Fruit fly (Drosophila melanogaster) whole organism, embryonic: ENCODE data around the gene CG4461.

ENCODE experiments used
- BtbVII ChIP-seq: fragments of 200-800 bp; sonication (Bioruptor generic); optimal IDR thresholded peaks from 3 replicates; lab custom pipeline; 2017; ENCODE audit warnings: missing biosample characterization, mild to moderate bottlenecking, missing genetic modification characterization
- CG10267 ChIP-seq: fragments of 200-800 bp; sonication (Bioruptor generic); optimal IDR thresholded peaks from 2 replicates; lab custom pipeline; 2018; ENCODE audit warnings: missing biosample characterization, mild to moderate bottlenecking, missing genetic modification characterization, moderate library complexity
- CG11398 ChIP-seq: fragments of 200-800 bp; sonication (Bioruptor generic); optimal IDR thresholded peaks from 2 replicates; lab custom pipeline; 2016; ENCODE audit warnings: missing biosample characterization, missing genetic modification characterization
- CG11456 ChIP-seq: fragments of 200-800 bp; sonication (Bioruptor generic); IDR thresholded peaks from 3 replicates; pipeline ENCODE4 v1.3.6; 2022; ENCODE audit warnings: missing biosample characterization, missing genetic modification characterization
- CG15696 ChIP-seq: fragments of 200-800 bp; sonication (Bioruptor generic); optimal IDR thresholded peaks from 2 replicates; lab custom pipeline; 2019; ENCODE audit warnings: missing biosample characterization, mild to moderate bottlenecking, missing genetic modification characterization, moderate library complexity
- CG1602 ChIP-seq: fragments of 200-800 bp; sonication (Bioruptor generic); optimal IDR thresholded peaks from 3 replicates; lab custom pipeline; 2016; ENCODE audit warnings: missing biosample characterization, missing genetic modification characterization
- CG1792 ChIP-seq: fragments of 200-800 bp; sonication (Bioruptor generic); optimal IDR thresholded peaks from 2 replicates; lab custom pipeline; 2016; ENCODE audit warnings: missing biosample characterization, missing genetic modification characterization
- CG18599 ChIP-seq: fragments of 200-800 bp; sonication (Bioruptor generic); optimal IDR thresholded peaks from 3 replicates; lab custom pipeline; 2017; ENCODE audit warnings: missing biosample characterization, missing genetic modification characterization, mild to moderate bottlenecking, moderate library complexity, missing genetic modification reagents
- CG30020 ChIP-seq: fragments of 200-800 bp; optimal IDR thresholded peaks from 2 replicates; lab custom pipeline; 2019; ENCODE audit warnings: missing biosample characterization, mild to moderate bottlenecking, missing genetic modification characterization, moderate library complexity
- CG3281 ChIP-seq: fragments of 200-800 bp; sonication (Bioruptor generic); optimal IDR thresholded peaks from 3 replicates; lab custom pipeline; 2017; ENCODE audit warnings: missing biosample characterization, mild to moderate bottlenecking, missing genetic modification characterization
- CG33213 ChIP-seq: fragments of 200-800 bp; sonication (Bioruptor generic); optimal IDR thresholded peaks from 3 replicates; lab custom pipeline; 2016; ENCODE audit warnings: missing biosample characterization, missing genetic modification characterization
- CG43689 ChIP-seq: fragments of 200-800 bp; sonication (Bioruptor generic); IDR thresholded peaks from 2 replicates; pipeline ENCODE4 v1.3.6; 2022; ENCODE audit warnings: missing biosample characterization, missing genetic modification characterization
- CG7839 ChIP-seq: fragments of 200-800 bp; sonication (Bioruptor generic); optimal IDR thresholded peaks from 3 replicates; lab custom pipeline; 2018; ENCODE audit warnings: missing biosample characterization, mild to moderate bottlenecking, missing genetic modification characterization, moderate library complexity
- CG7928 ChIP-seq: fragments of 200-800 bp; sonication (Bioruptor generic); optimal IDR thresholded peaks from 2 replicates; lab custom pipeline; 2017; ENCODE audit warnings: missing biosample characterization, mild to moderate bottlenecking, missing genetic modification characterization
- CG8765 ChIP-seq: fragments of 200-800 bp; sonication (Bioruptor generic); IDR thresholded peaks from 2 replicates; pipeline ENCODE4 v1.3.6; 2022; ENCODE audit warnings: missing biosample characterization, missing genetic modification characterization
- CG8924 ChIP-seq: fragments of 200-800 bp; optimal IDR thresholded peaks from 3 replicates; lab custom pipeline; 2019; ENCODE audit warnings: missing biosample characterization, mild to moderate bottlenecking, missing genetic modification characterization, moderate library complexity
- CG9215 ChIP-seq: fragments of 200-800 bp; sonication (Bioruptor generic); IDR thresholded peaks from 2 replicates; pipeline ENCODE4 v1.3.6; 2022; ENCODE audit warnings: missing biosample characterization, missing genetic modification characterization
- CG9817 ChIP-seq: fragments of 200-800 bp; sonication (Bioruptor generic); optimal IDR thresholded peaks from 2 replicates; lab custom pipeline; 2018; ENCODE audit warnings: missing biosample characterization, mild to moderate bottlenecking, missing genetic modification characterization, moderate library complexity
- CG9876 ChIP-seq: fragments of 200-800 bp; sonication (Bioruptor generic); optimal IDR thresholded peaks from 2 replicates; lab custom pipeline; 2016; ENCODE audit warnings: missing biosample characterization, missing genetic modification characterization
- CTCF ChIP-seq: fragments of 200-800 bp; sonication (Bioruptor generic); optimal IDR thresholded peaks from 2 replicates; lab custom pipeline; 2017; ENCODE audit warnings: missing biosample characterization, mild to moderate bottlenecking, missing genetic modification characterization, moderate library complexity
- D ChIP-seq, 2 experiments: fragments of 200-800 bp in 1 of 2; fragments of >200 bp in 1 of 2; sonication (Bioruptor generic) in 1 of 2; optimal IDR thresholded peaks; 2 replicates in 1 of 2; 3 replicates in 1 of 2; lab custom pipeline; 2017; ENCODE audit warnings: mild to moderate bottlenecking in 1 of 2, missing biosample characterization in 1 of 2, missing genetic modification characterization in 1 of 2, missing genetic modification reagents in 1 of 2
- D19A ChIP-seq: fragments of 200-800 bp; optimal IDR thresholded peaks from 3 replicates; lab custom pipeline; 2019; ENCODE audit warnings: missing biosample characterization, mild to moderate bottlenecking, missing genetic modification characterization, moderate library complexity
- Kr ChIP-seq: fragments of 200-800 bp; sonication (Bioruptor generic); optimal IDR thresholded peaks from 2 replicates; lab custom pipeline; 2017; ENCODE audit warnings: missing biosample characterization, mild to moderate bottlenecking, missing genetic modification characterization
- NC2α ChIP-seq: fragments of 200-800 bp; sonication (Bioruptor generic); optimal IDR thresholded peaks from 2 replicates; lab custom pipeline; 2016; ENCODE audit warnings: missing biosample characterization, missing genetic modification characterization
- Sin3A ChIP-seq: fragments of >200 bp; optimal IDR thresholded peaks from 2 replicates; lab custom pipeline; 2018
- Spps ChIP-seq: fragments of 200-800 bp; sonication (Bioruptor generic); optimal IDR thresholded peaks from 2 replicates; lab custom pipeline; 2018; ENCODE audit warnings: missing biosample characterization, mild to moderate bottlenecking, missing genetic modification characterization
- Sry-β ChIP-seq: fragments of 200-800 bp; sonication (Bioruptor generic); optimal IDR thresholded peaks from 2 replicates; lab custom pipeline; 2018; ENCODE audit warnings: missing biosample characterization, mild to moderate bottlenecking, missing genetic modification characterization, moderate library complexity
- Tbp ChIP-seq: fragments of >200 bp; optimal IDR thresholded peaks from 2 replicates; lab custom pipeline; 2018; ENCODE audit warnings: missing biosample characterization, missing genetic modification characterization
- Xbp1 ChIP-seq: fragments of 200-800 bp; sonication (Bioruptor generic); optimal IDR thresholded peaks from 3 replicates; lab custom pipeline; 2016; ENCODE audit warnings: missing biosample characterization, mild to moderate bottlenecking, missing genetic modification characterization
- ase ChIP-seq: fragments of 200-800 bp; sonication (Bioruptor generic); IDR thresholded peaks from 3 replicates; pipeline ENCODE4 v1.3.6; 2022; ENCODE audit warnings: missing biosample characterization, missing genetic modification characterization
- bab2 ChIP-seq: fragments of 200-800 bp; sonication (Bioruptor generic); optimal IDR thresholded peaks from 2 replicates; lab custom pipeline; 2016; ENCODE audit warnings: missing biosample characterization, missing genetic modification characterization
- bbx ChIP-seq: fragments of 200-800 bp; sonication (Bioruptor generic); IDR thresholded peaks from 2 replicates; pipeline ENCODE4 v1.3.6; 2022; ENCODE audit warnings: missing biosample characterization, missing genetic modification characterization; ENCODE audit not compliant: partially characterized antibody
- corto ChIP-seq: fragments of 200-800 bp; sonication (Bioruptor generic); optimal IDR thresholded peaks from 2 replicates; lab custom pipeline; 2016; ENCODE audit warnings: missing biosample characterization, mild to moderate bottlenecking, missing genetic modification characterization, moderate library complexity
- eve ChIP-seq, 2 experiments: fragments of >200 bp; optimal IDR thresholded peaks; 2 replicates each; lab custom pipeline; 2017; ENCODE audit warnings: missing biosample characterization in 2 of 2, missing genetic modification characterization in 2 of 2
- ewg ChIP-seq: fragments of 200-800 bp; sonication (Bioruptor generic); optimal IDR thresholded peaks from 3 replicates; lab custom pipeline; 2017; ENCODE audit warnings: mild to moderate bottlenecking, missing biosample characterization, missing genetic modification reagents, missing genetic modification characterization
- gt ChIP-seq: fragments of 200-800 bp; sonication (Bioruptor generic); IDR thresholded peaks from 2 replicates; pipeline ENCODE4 v1.3.6; 2022; ENCODE audit warnings: missing biosample characterization, missing genetic modification characterization
- ham ChIP-seq: fragments of 200-800 bp; sonication (Bioruptor generic); IDR thresholded peaks from 2 replicates; pipeline ENCODE4 v1.3.6; 2022; ENCODE audit warnings: missing biosample characterization, missing genetic modification characterization
- inv ChIP-seq: fragments of 200-800 bp; sonication (Bioruptor generic); IDR thresholded peaks from 2 replicates; pipeline ENCODE4 v1.3.6; 2022; ENCODE audit warnings: missing biosample characterization, missing genetic modification characterization; ENCODE audit not compliant: partially characterized antibody
- jing ChIP-seq: fragments of 200-800 bp; sonication (Bioruptor generic); optimal IDR thresholded peaks from 2 replicates; lab custom pipeline; 2018; ENCODE audit warnings: missing biosample characterization, mild to moderate bottlenecking, missing genetic modification characterization
- ken ChIP-seq: fragments of 200-800 bp; sonication (Bioruptor generic); IDR thresholded peaks from 3 replicates; pipeline ENCODE4 v1.3.6; 2022; ENCODE audit warnings: missing biosample characterization, missing genetic modification characterization
- kni ChIP-seq: fragments of 200-800 bp; sonication (Bioruptor generic); optimal IDR thresholded peaks from 3 replicates; lab custom pipeline; 2017; ENCODE audit warnings: mild to moderate bottlenecking, missing biosample characterization, missing genetic modification reagents, missing genetic modification characterization
- lab ChIP-seq: fragments of 200-800 bp; sonication (Bioruptor generic); optimal IDR thresholded peaks from 3 replicates; lab custom pipeline; 2017; ENCODE audit warnings: missing biosample characterization, missing genetic modification characterization, mild to moderate bottlenecking, moderate library complexity, missing genetic modification reagents
- oc ChIP-seq: fragments of 200-800 bp; sonication (Bioruptor generic); optimal IDR thresholded peaks from 2 replicates; lab custom pipeline; 2018; ENCODE audit warnings: missing biosample characterization, mild to moderate bottlenecking, missing genetic modification characterization, moderate library complexity
- ranshi ChIP-seq: fragments of 200-800 bp; sonication (Bioruptor generic); IDR thresholded peaks from 2 replicates; pipeline ENCODE4 v1.3.6; 2022; ENCODE audit warnings: missing biosample characterization, missing genetic modification characterization
- run ChIP-seq: fragments of 200-800 bp; sonication (Bioruptor generic); optimal IDR thresholded peaks from 3 replicates; lab custom pipeline; 2018; ENCODE audit warnings: missing biosample characterization, mild to moderate bottlenecking, missing genetic modification characterization
- sc ChIP-seq, 3 experiments: fragments of >200 bp in 2 of 3; fragments of 200-800 bp in 1 of 3; sonication (Bioruptor generic) in 1 of 3; optimal IDR thresholded peaks; 2 replicates in 2 of 3; 3 replicates in 1 of 3; lab custom pipeline; 2017; ENCODE audit warnings: mild to moderate bottlenecking in 1 of 3, missing biosample characterization in 1 of 3, missing genetic modification characterization in 1 of 3, missing genetic modification reagents in 1 of 3
- stc ChIP-seq: fragments of 200-800 bp; sonication (Bioruptor generic); IDR thresholded peaks from 2 replicates; pipeline ENCODE4 v1.3.6; 2022; ENCODE audit warnings: missing biosample characterization, missing genetic modification characterization
- stwl ChIP-seq: fragments of 200-800 bp; sonication (Bioruptor generic); optimal IDR thresholded peaks from 3 replicates; lab custom pipeline; 2018; ENCODE audit warnings: missing biosample characterization, mild to moderate bottlenecking, missing genetic modification characterization, moderate library complexity
- tup ChIP-seq: fragments of 200-800 bp; sonication (Bioruptor generic); optimal IDR thresholded peaks from 2 replicates; lab custom pipeline; 2016; ENCODE audit warnings: missing biosample characterization, mild to moderate bottlenecking, missing genetic modification characterization, moderate library complexity
- unpg ChIP-seq: fragments of 200-800 bp; sonication (Bioruptor generic); optimal IDR thresholded peaks from 3 replicates; lab custom pipeline; 2018; ENCODE audit warnings: missing biosample characterization, mild to moderate bottlenecking, missing genetic modification characterization, moderate library complexity
- usp ChIP-seq: fragments of >200 bp; optimal IDR thresholded peaks from 2 replicates; lab custom pipeline; 2017; ENCODE audit warnings: missing biosample characterization, missing genetic modification characterization

CG4461 gene

dm6 chr3L:9397156-9397555 lies 21.9 kb downstream of the CG4461 start (continued):
- TF ChIP-seq usp (GFP tag; lab: Kevin White, UChicago) (no peak), lab (peak; percentile 97), ase (GFP tag; lab: Robert Waterston, UW) (no peak), CG1602 (GFP tag; lab: Kevin White, UChicago) (no peak), CG7839 (tag; lab: Kevin White, UChicago) (peak; percentile 3), CG8765 (GFP tag; lab: Robert Waterston, UW) (no peak), Sry-β (GFP tag; lab: Kevin White, UChicago) (no peak), CG3281 (GFP tag; lab: Kevin White, UChicago) (peak; percentile 91), tup (GFP tag; lab: Kevin White, UChicago) (peak; percentile 36), Sin3A (lab: Kevin White, UChicago) (no peak), CG8924 (peak; percentile 25), bab2 (GFP tag; lab: Kevin White, UChicago) (peak; percentile 44), CG1792 (peak; percentile 76), unpg (GFP tag; lab: Kevin White, UChicago) (peak; percentile 45), kni (GFP tag; lab: Kevin White, UChicago) (peak; percentile 26), CG30020 (tag; lab: Kevin White, UChicago) (no peak), CG9215 (GFP tag; lab: Robert Waterston, UW) (no peak), ewg (GFP tag; lab: Kevin White, UChicago) (no peak), ken (GFP tag; lab: Robert Waterston, UW) (no peak), CG11398 (peak; percentile 41), Xbp1 (no peak), corto (GFP tag; lab: Kevin White, UChicago) (no peak), Kr (GFP tag; lab: Kevin White, UChicago) (peak; percentile 2), CG18599 (peak; percentile 96), sc (optimal IDR thresholded peaks at IDR 0.05; lab: Kevin White, UChicago) (no peak), sc (GFP tag; optimal IDR thresholded peaks at IDR 0.05; lab: Kevin White, UChicago) (peak; percentile 28), ham (peak; percentile 31; the same call in 1 of the 2 replicates), gt (GFP tag; lab: Robert Waterston, UW) (no peak), CTCF (GFP tag; lab: Kevin White, UChicago) (peak; percentile 36), BtbVII (GFP tag; lab: Kevin White, UChicago) (peak; percentile 91), stwl (tag; lab: Kevin White, UChicago) (no peak), CG10267 (tag; lab: Kevin White, UChicago) (no peak), stc (GFP tag; lab: Robert Waterston, UW) (peak; percentile 53; the same call in 1 of the 2 replicates), jing (no peak), Spps (tag; lab: Kevin White, UChicago) (peak; percentile 41), CG9817 (peak; percentile 35), bbx (GFP tag; lab: Robert Waterston, UW) (no peak), run (tag; lab: Kevin White, UChicago) (no peak), CG11456 (GFP tag; lab: Robert Waterston, UW) (no peak; the same call in 2 of the 3 replicates), ranshi (peak; percentile 51; the same call in 1 of the 2 replicates), CG33213 (GFP tag; lab: Kevin White, UChicago) (peak; percentile 75), inv (GFP tag; lab: Robert Waterston, UW) (no peak), oc (tag; lab: Kevin White, UChicago) (no peak), CG43689 (GFP tag; lab: Robert Waterston, UW) (no peak), CG7928 (GFP tag; lab: Kevin White, UChicago) (peak; percentile 43), CG15696 (tag; lab: Kevin White, UChicago) (peak; percentile 66), D (optimal IDR thresholded peaks at IDR 0.05; lab: Kevin White, UChicago) (no peak), D (GFP tag; optimal IDR thresholded peaks at IDR 0.05; lab: Kevin White, UChicago) (peak; percentile 48), eve (GFP tag; optimal IDR thresholded peaks at IDR 0.05; lab: Kevin White, UChicago) (peak in 1 of 2 experiments; percentile 13), Tbp (no peak), NC2α (no peak), CG9876 (no peak), D19A (tag; lab: Kevin White, UChicago) (peak; percentile 19)
